Fruit fly (Drosophila melanogaster) whole organism, embryonic: Measurements from ENCODE around the gene Cyp313a1.
A peak's percentile ranks its signal among the peaks of the same experiment; 100 is the strongest.

Source experiments
- Awh ChIP-seq: fragments of 200-800 bp; sonication (Bioruptor generic); IDR thresholded peaks from 2 replicates; pipeline ENCODE4, ENCODE4 v1.3.6; 2022; ENCODE audit warnings: missing biosample characterization, missing genetic modification characterization
- B-H2 ChIP-seq: fragments of 200-800 bp; sonication (Bioruptor generic); optimal IDR thresholded peaks from 2 replicates; lab custom pipeline; 2018; ENCODE audit warnings: missing biosample characterization, mild to moderate bottlenecking, missing genetic modification characterization
- Blimp-1 ChIP-seq: fragments of 200-800 bp; sonication (Bioruptor generic); optimal IDR thresholded peaks from 3 replicates; lab custom pipeline; 2018; ENCODE audit warnings: missing biosample characterization, missing genetic modification characterization, mild to moderate bottlenecking, moderate library complexity, missing genetic modification reagents
- CG10274 ChIP-seq: fragments of 200-800 bp; sonication (Bioruptor generic); optimal IDR thresholded peaks from 3 replicates; lab custom pipeline; 2017; ENCODE audit warnings: missing biosample characterization, mild to moderate bottlenecking, missing genetic modification characterization
- CG10431 ChIP-seq: fragments of 200-800 bp; sonication (Bioruptor generic); optimal IDR thresholded peaks from 3 replicates; lab custom pipeline; 2018; ENCODE audit warnings: missing biosample characterization, mild to moderate bottlenecking, missing genetic modification characterization
- CG13894 ChIP-seq: fragments of 200-800 bp; sonication (Bioruptor generic); optimal IDR thresholded peaks from 3 replicates; lab custom pipeline; 2018; ENCODE audit warnings: missing biosample characterization, mild to moderate bottlenecking, missing genetic modification characterization, moderate library complexity
- CG15601 ChIP-seq: fragments of 200-800 bp; sonication (Bioruptor generic); optimal IDR thresholded peaks from 3 replicates; lab custom pipeline; 2019; ENCODE audit warnings: missing biosample characterization, mild to moderate bottlenecking, missing genetic modification characterization, moderate library complexity
- CG2199 ChIP-seq: fragments of 200-800 bp; sonication (Bioruptor generic); IDR thresholded peaks from 3 replicates; pipeline ENCODE4 v1.3.6; 2022; ENCODE audit warnings: missing biosample characterization, missing genetic modification characterization
- CG2202 ChIP-seq: fragments of 200-800 bp; sonication (Bioruptor generic); optimal IDR thresholded peaks from 2 replicates; lab custom pipeline; 2018; ENCODE audit warnings: missing biosample characterization, mild to moderate bottlenecking, missing genetic modification characterization
- CG33557 ChIP-seq: fragments of 200-800 bp; sonication (Bioruptor generic); optimal IDR thresholded peaks from 2 replicates; lab custom pipeline; 2019; ENCODE audit warnings: missing biosample characterization, mild to moderate bottlenecking, missing genetic modification characterization, moderate library complexity
- CG3407 ChIP-seq: fragments of 200-800 bp; sonication (Bioruptor generic); optimal IDR thresholded peaks from 2 replicates; lab custom pipeline; 2018; ENCODE audit warnings: missing biosample characterization, mild to moderate bottlenecking, missing genetic modification characterization
- CG5180 ChIP-seq: fragments of 200-800 bp; sonication (Bioruptor generic); optimal IDR thresholded peaks from 3 replicates; lab custom pipeline; 2017; ENCODE audit warnings: missing biosample characterization, missing genetic modification characterization, mild to moderate bottlenecking, moderate library complexity, missing genetic modification reagents
- CG5953 ChIP-seq: fragments of 200-800 bp; sonication (Bioruptor generic); IDR thresholded peaks from 2 replicates; pipeline ENCODE4 v1.3.6; 2022; ENCODE audit warnings: missing biosample characterization, missing genetic modification characterization
- CG7556 ChIP-seq: fragments of 200-800 bp; sonication (Bioruptor generic); optimal IDR thresholded peaks from 2 replicates; lab custom pipeline; 2017; ENCODE audit warnings: missing biosample characterization, mild to moderate bottlenecking, missing genetic modification characterization
- CG7928 ChIP-seq: fragments of 200-800 bp; sonication (Bioruptor generic); optimal IDR thresholded peaks from 2 replicates; lab custom pipeline; 2017; ENCODE audit warnings: missing biosample characterization, mild to moderate bottlenecking, missing genetic modification characterization
- CG8388 ChIP-seq: fragments of 200-800 bp; sonication (Bioruptor generic); optimal IDR thresholded peaks from 2 replicates; lab custom pipeline; 2019; ENCODE audit warnings: missing biosample characterization, mild to moderate bottlenecking, missing genetic modification characterization, moderate library complexity
- Dad ChIP-seq: fragments of 200-800 bp; sonication (Bioruptor generic); optimal IDR thresholded peaks from 3 replicates; lab custom pipeline; 2016; ENCODE audit warnings: missing biosample characterization, missing genetic modification characterization
- Elba2 ChIP-seq: fragments of 200-800 bp; sonication (Bioruptor generic); optimal IDR thresholded peaks from 3 replicates; lab custom pipeline; 2016; ENCODE audit warnings: missing biosample characterization, missing genetic modification characterization
- Lhr ChIP-seq: fragments of 200-800 bp; sonication (Bioruptor generic); optimal IDR thresholded peaks from 3 replicates; lab custom pipeline; 2017; ENCODE audit warnings: mild to moderate bottlenecking, missing biosample characterization, missing genetic modification reagents, missing genetic modification characterization
- Nf-YB ChIP-seq: fragments of 200-800 bp; sonication (Bioruptor generic); optimal IDR thresholded peaks from 3 replicates; lab custom pipeline; 2019; ENCODE audit warnings: missing biosample characterization, mild to moderate bottlenecking, missing genetic modification characterization, moderate library complexity
- Sox102F ChIP-seq: fragments of 200-800 bp; sonication (Bioruptor generic); optimal IDR thresholded peaks from 2 replicates; lab custom pipeline; 2018; ENCODE audit warnings: missing biosample characterization, mild to moderate bottlenecking, missing genetic modification characterization, moderate library complexity
- Spps ChIP-seq: fragments of 200-800 bp; sonication (Bioruptor generic); optimal IDR thresholded peaks from 2 replicates; lab custom pipeline; 2018; ENCODE audit warnings: missing biosample characterization, mild to moderate bottlenecking, missing genetic modification characterization
- abd-A ChIP-seq: fragments of 200-800 bp; sonication (Bioruptor generic); optimal IDR thresholded peaks from 3 replicates; lab custom pipeline; 2019; ENCODE audit warnings: missing biosample characterization, mild to moderate bottlenecking, missing genetic modification characterization, moderate library complexity
- ac ChIP-seq: fragments of 200-800 bp; sonication (Bioruptor generic); optimal IDR thresholded peaks from 3 replicates; lab custom pipeline; 2017; ENCODE audit warnings: missing biosample characterization, mild to moderate bottlenecking, missing genetic modification characterization
- dati ChIP-seq: fragments of 200-800 bp; sonication (Bioruptor generic); IDR thresholded peaks from 2 replicates; pipeline ENCODE4 v1.3.6; 2022; ENCODE audit warnings: missing biosample characterization, missing genetic modification characterization
- dmrt11E ChIP-seq: fragments of 200-800 bp; sonication (Bioruptor generic); optimal IDR thresholded peaks from 3 replicates; lab custom pipeline; 2018; ENCODE audit warnings: missing biosample characterization, mild to moderate bottlenecking, missing genetic modification characterization, moderate library complexity
- fd3F ChIP-seq: fragments of 200-800 bp; sonication (Bioruptor generic); optimal IDR thresholded peaks from 2 replicates; lab custom pipeline; 2018; ENCODE audit warnings: missing biosample characterization, mild to moderate bottlenecking, missing genetic modification characterization, moderate library complexity
- fd64A ChIP-seq: fragments of 200-800 bp; sonication (Bioruptor generic); optimal IDR thresholded peaks from 3 replicates; lab custom pipeline; 2018; ENCODE audit warnings: missing biosample characterization, mild to moderate bottlenecking, missing genetic modification characterization
- gcm ChIP-seq: fragments of 200-800 bp; sonication (Bioruptor generic); optimal IDR thresholded peaks from 2 replicates; lab custom pipeline; 2019; ENCODE audit warnings: missing biosample characterization, mild to moderate bottlenecking, missing genetic modification characterization, moderate library complexity
- grau ChIP-seq: fragments of 200-800 bp; optimal IDR thresholded peaks from 3 replicates; lab custom pipeline; 2019; ENCODE audit warnings: missing biosample characterization, mild to moderate bottlenecking, missing genetic modification characterization, moderate library complexity
- grn ChIP-seq: fragments of 200-800 bp; sonication (Bioruptor generic); optimal IDR thresholded peaks from 3 replicates; lab custom pipeline; 2017; ENCODE audit warnings: missing biosample characterization, missing genetic modification characterization
- gsb-n ChIP-seq: fragments of 200-800 bp; sonication (Bioruptor generic); optimal IDR thresholded peaks from 3 replicates; lab custom pipeline; 2018; ENCODE audit warnings: missing biosample characterization, mild to moderate bottlenecking, missing genetic modification characterization
- kni ChIP-seq: fragments of 200-800 bp; sonication (Bioruptor generic); optimal IDR thresholded peaks from 3 replicates; lab custom pipeline; 2017; ENCODE audit warnings: mild to moderate bottlenecking, missing biosample characterization, missing genetic modification reagents, missing genetic modification characterization
- maf-S ChIP-seq: fragments of 200-800 bp; sonication (Bioruptor generic); optimal IDR thresholded peaks from 2 replicates; lab custom pipeline; 2016; ENCODE audit warnings: missing biosample characterization, missing genetic modification characterization
- nau ChIP-seq: fragments of 200-800 bp; sonication (Bioruptor generic); optimal IDR thresholded peaks from 3 replicates; lab custom pipeline; 2017; ENCODE audit warnings: missing biosample characterization, mild to moderate bottlenecking, missing genetic modification characterization, missing genetic modification reagents
- otp ChIP-seq: fragments of 200-800 bp; sonication (Bioruptor generic); IDR thresholded peaks from 3 replicates; pipeline ENCODE4, ENCODE4 v1.3.6; 2022; ENCODE audit warnings: missing biosample characterization, missing genetic modification characterization
- pros ChIP-seq: fragments of 200-800 bp; sonication (Bioruptor generic); optimal IDR thresholded peaks from 3 replicates; lab custom pipeline; 2019; ENCODE audit warnings: missing biosample characterization, mild to moderate bottlenecking, missing genetic modification characterization, moderate library complexity
- sens ChIP-seq: fragments of 200-800 bp; sonication (Bioruptor generic); peaks from one replicate; lab custom pipeline; 2016; ENCODE audit warnings: missing biosample characterization, missing genetic modification characterization
- slou ChIP-seq: fragments of 200-800 bp; sonication (Bioruptor generic); optimal IDR thresholded peaks from 3 replicates; lab custom pipeline; 2016; ENCODE audit warnings: missing biosample characterization, missing genetic modification characterization
- tin ChIP-seq: fragments of 200-800 bp; sonication (Bioruptor generic); optimal IDR thresholded peaks from 3 replicates; lab custom pipeline; 2016; ENCODE audit warnings: missing biosample characterization, missing genetic modification characterization
- twi ChIP-seq: fragments of 200-800 bp; optimal IDR thresholded peaks from 2 replicates; lab custom pipeline; 2019; ENCODE audit warnings: missing biosample characterization, mild to moderate bottlenecking, missing genetic modification characterization, moderate library complexity
- wek ChIP-seq: fragments of 200-800 bp; sonication (Bioruptor generic); optimal IDR thresholded peaks from 3 replicates; lab custom pipeline; 2018; ENCODE audit warnings: missing biosample characterization, mild to moderate bottlenecking, missing genetic modification characterization, moderate library complexity
- zfh2 ChIP-seq: fragments of 200-800 bp; sonication (Bioruptor generic); optimal IDR thresholded peaks from 2 replicates; lab custom pipeline; 2016; ENCODE audit warnings: missing biosample characterization, missing genetic modification characterization

The Cyp313a1 gene

dm6 chr3R:14481977-14482376 lies 38.9 kb upstream of the Cyp313a1 start (continued):
- TF ChIP-seq pros (GFP tag; lab: Kevin White, UChicago) (peak; percentile 35), dati (GFP tag; lab: Robert Waterston, UW) (no peak), Blimp-1 (peak; percentile 90), CG13894 (tag; lab: Kevin White, UChicago) (no peak), grn (GFP tag; lab: Kevin White, UChicago) (peak; percentile 91), twi (tag; lab: Kevin White, UChicago) (peak; percentile 80), nau (GFP tag; lab: Kevin White, UChicago) (no peak), CG5180 (GFP tag; lab: Kevin White, UChicago) (no peak), sens (GFP tag; lab: Kevin White, UChicago) (peak; percentile 77), tin (no peak), abd-A (peak; percentile 23), CG7556 (GFP tag; lab: Kevin White, UChicago) (no peak), CG2199 (GFP tag; lab: Robert Waterston, UW) (peak; percentile 87), Lhr (GFP tag; lab: Kevin White, UChicago) (no peak), CG2202 (peak; percentile 26), Elba2 (GFP tag; lab: Kevin White, UChicago) (no peak), otp (GFP tag; lab: Robert Waterston, UW) (no peak), wek (GFP tag; lab: Kevin White, UChicago) (peak; percentile 28), CG10431 (peak; percentile 36), CG15601 (tag; lab: Kevin White, UChicago) (peak; percentile 54), Dad (GFP tag; lab: Kevin White, UChicago) (no peak), Spps (tag; lab: Kevin White, UChicago) (no peak), CG5953 (no peak), gsb-n (tag; lab: Kevin White, UChicago) (peak; percentile 52), Awh (0 out of 2 replicates have a peak, but pooled peaks have one; percentile 13), zfh2 (GFP tag; lab: Kevin White, UChicago) (no peak), Sox102F (GFP tag; lab: Kevin White, UChicago) (no peak), gcm (GFP tag; lab: Kevin White, UChicago) (peak; percentile 25), dmrt11E (tag; lab: Kevin White, UChicago) (peak; percentile 6), maf-S (GFP tag; lab: Kevin White, UChicago) (no peak), fd64A (GFP tag; lab: Kevin White, UChicago) (peak; percentile 64), ac (GFP tag; lab: Kevin White, UChicago) (peak; percentile 36), Nf-YB (no peak), B-H2 (no peak), grau (tag; lab: Kevin White, UChicago) (no peak), fd3F (GFP tag; lab: Kevin White, UChicago) (no peak), CG7928 (GFP tag; lab: Kevin White, UChicago) (no peak), CG3407 (peak; percentile 27), CG10274 (no peak), CG33557 (GFP tag; lab: Kevin White, UChicago) (peak; percentile 6), CG8388 (GFP tag; lab: Kevin White, UChicago) (no peak)

- peak; percentile 76 for TF ChIP-seq kni (GFP tag; lab: Kevin White, UChicago)
- TF ChIP-seq tin: no peak
- TF ChIP-seq grn (GFP tag; lab: Kevin White, UChicago): peak; percentile 80
- TF ChIP-seq slou: no peak
- TF ChIP-seq Blimp-1: peak; percentile 3
Observed at dm6 chr3R:14482986-14483385, 37.9 kb upstream of the Cyp313a1 start.
